Fruit fly (Drosophila melanogaster) whole organism, prepupa: ENCODE data around the gene CG44090.

Source experiments
- Blimp-1 ChIP-seq: fragments of 200-800 bp; sonication (Bioruptor generic); optimal IDR thresholded peaks from 3 replicates; lab custom pipeline; 2017; ENCODE audit warnings: missing biosample characterization, missing genetic modification characterization, mild to moderate bottlenecking, moderate library complexity, missing genetic modification reagents
- CG10631 ChIP-seq: fragments of 200-800 bp; sonication (Bioruptor generic); optimal IDR thresholded peaks from 2 replicates; lab custom pipeline; 2016; ENCODE audit warnings: missing biosample characterization, missing genetic modification characterization
- CG11294 ChIP-seq: fragments of 200-800 bp; sonication (Bioruptor generic); IDR thresholded peaks from 2 replicates; pipeline ENCODE4 v1.3.6; 2022; ENCODE audit warnings: missing biosample characterization, missing genetic modification characterization
- CG15336 ChIP-seq: fragments of 200-800 bp; sonication (Bioruptor generic); IDR thresholded peaks from 2 replicates; pipeline ENCODE4 v1.3.6; 2022; ENCODE audit warnings: missing biosample characterization, missing genetic modification characterization
- CG1621 ChIP-seq: fragments of 200-800 bp; sonication (Bioruptor generic); optimal IDR thresholded peaks from 3 replicates; lab custom pipeline; 2018; ENCODE audit warnings: missing biosample characterization, mild to moderate bottlenecking, missing genetic modification characterization
- CG16779 ChIP-seq: fragments of 200-800 bp; sonication (Bioruptor generic); optimal IDR thresholded peaks from 3 replicates; lab custom pipeline; 2017; ENCODE audit warnings: missing biosample characterization, mild to moderate bottlenecking, missing genetic modification characterization
- CG3032 ChIP-seq: fragments of 200-800 bp; optimal IDR thresholded peaks from 2 replicates; lab custom pipeline; 2019; ENCODE audit warnings: missing biosample characterization, mild to moderate bottlenecking, missing genetic modification characterization, moderate library complexity
- CG32006 ChIP-seq: fragments of 200-800 bp; sonication (Bioruptor generic); optimal IDR thresholded peaks from 3 replicates; lab custom pipeline; 2017; ENCODE audit warnings: missing biosample characterization, mild to moderate bottlenecking, missing genetic modification characterization
- CG34406 ChIP-seq: fragments of 200-800 bp; sonication (Bioruptor generic); optimal IDR thresholded peaks from 3 replicates; lab custom pipeline; 2016; ENCODE audit warnings: missing biosample characterization, missing genetic modification characterization
- CG3919 ChIP-seq: fragments of 200-800 bp; sonication (Bioruptor generic); optimal IDR thresholded peaks from 3 replicates; lab custom pipeline; 2016; ENCODE audit warnings: missing biosample characterization, missing genetic modification characterization
- CG4318 ChIP-seq: fragments of 200-800 bp; sonication (Bioruptor generic); optimal IDR thresholded peaks from 3 replicates; lab custom pipeline; 2017; ENCODE audit warnings: missing biosample characterization, mild to moderate bottlenecking, missing genetic modification characterization
- CG6163 ChIP-seq: fragments of 200-800 bp; sonication (Bioruptor generic); IDR thresholded peaks from 3 replicates; pipeline ENCODE4 v1.3.6; 2022; ENCODE audit warnings: missing biosample characterization, missing genetic modification characterization
- CG6276 ChIP-seq: fragments of 200-800 bp; sonication (Bioruptor generic); optimal IDR thresholded peaks from 2 replicates; lab custom pipeline; 2017; ENCODE audit warnings: missing biosample characterization, mild to moderate bottlenecking, missing genetic modification characterization
- CG6808 ChIP-seq: fragments of 200-800 bp; sonication (Bioruptor generic); optimal IDR thresholded peaks from 3 replicates; lab custom pipeline; 2017; ENCODE audit warnings: missing biosample characterization, missing genetic modification characterization, mild to moderate bottlenecking, moderate library complexity, missing genetic modification reagents
- CG6854 ChIP-seq: fragments of 200-800 bp; sonication (Bioruptor generic); optimal IDR thresholded peaks from 2 replicates; lab custom pipeline; 2017; ENCODE audit warnings: missing biosample characterization, mild to moderate bottlenecking, missing genetic modification characterization
- CG7368 ChIP-seq: fragments of 200-800 bp; sonication (Bioruptor generic); optimal IDR thresholded peaks from 3 replicates; lab custom pipeline; 2016; ENCODE audit warnings: missing biosample characterization, missing genetic modification characterization
- CG8119 ChIP-seq: fragments of 200-800 bp; sonication (Bioruptor generic); IDR thresholded peaks from 3 replicates; pipeline ENCODE4 v1.3.6; 2022; ENCODE audit warnings: missing biosample characterization, missing genetic modification characterization
- CG9139 ChIP-seq: fragments of 200-800 bp; sonication (Bioruptor generic); optimal IDR thresholded peaks from 3 replicates; lab custom pipeline; 2017; ENCODE audit warnings: missing biosample characterization, mild to moderate bottlenecking, missing genetic modification characterization
- Eip78C ChIP-seq: fragments of 200-800 bp; sonication (Bioruptor generic); peaks from one replicate; lab custom pipeline; 2016; ENCODE audit warnings: missing biosample characterization, missing genetic modification characterization
- Eip93F ChIP-seq: fragments of 200-800 bp; sonication (Bioruptor generic); optimal IDR thresholded peaks from 2 replicates; lab custom pipeline; 2016; ENCODE audit warnings: missing biosample characterization, mild to moderate bottlenecking, missing genetic modification characterization
- Ets96B ChIP-seq: fragments of 200-800 bp; optimal IDR thresholded peaks from 2 replicates; lab custom pipeline; 2019; ENCODE audit warnings: missing biosample characterization, mild to moderate bottlenecking, missing genetic modification characterization, moderate library complexity
- Gug ChIP-seq: fragments of 200-800 bp; sonication (Bioruptor generic); IDR thresholded peaks from 2 replicates; pipeline ENCODE4 v1.3.6; 2022; ENCODE audit warnings: missing biosample characterization, missing genetic modification characterization
- Hr38 ChIP-seq: sonication (Bioruptor generic); optimal IDR thresholded peaks from 2 replicates; lab custom pipeline; 2016; ENCODE audit warnings: missing biosample characterization, missing genetic modification characterization
- Hr39 ChIP-seq: fragments of 200-800 bp; sonication (Bioruptor generic); optimal IDR thresholded peaks from 2 replicates; lab custom pipeline; 2016; ENCODE audit warnings: missing biosample characterization, missing genetic modification characterization
- Met ChIP-seq: fragments of 200-800 bp; sonication (Bioruptor generic); optimal IDR thresholded peaks from 3 replicates; lab custom pipeline; 2016; ENCODE audit warnings: missing biosample characterization, missing genetic modification characterization
- OdsH ChIP-seq: fragments of 200-800 bp; sonication (Bioruptor generic); optimal IDR thresholded peaks from 3 replicates; lab custom pipeline; 2016; ENCODE audit warnings: missing biosample characterization, missing genetic modification characterization
- Smox ChIP-seq: fragments of 200-800 bp; sonication (Bioruptor generic); optimal IDR thresholded peaks from 3 replicates; lab custom pipeline; 2016; ENCODE audit warnings: missing biosample characterization, missing genetic modification characterization
- Sox14 ChIP-seq: fragments of 200-800 bp; sonication (Bioruptor generic); optimal IDR thresholded peaks from 3 replicates; lab custom pipeline; 2016; ENCODE audit warnings: missing biosample characterization, missing genetic modification characterization
- Sox15 ChIP-seq: fragments of 200-800 bp; sonication (Bioruptor generic); optimal IDR thresholded peaks from 3 replicates; lab custom pipeline; 2016; ENCODE audit warnings: missing biosample characterization, missing genetic modification characterization
- achi ChIP-seq: fragments of 200-800 bp; sonication (Bioruptor generic); optimal IDR thresholded peaks from 3 replicates; lab custom pipeline; 2016; ENCODE audit warnings: missing biosample characterization, missing genetic modification characterization
- acj6 ChIP-seq: fragments of 200-800 bp; sonication (Bioruptor generic); optimal IDR thresholded peaks from 3 replicates; lab custom pipeline; 2016; ENCODE audit warnings: missing biosample characterization, missing genetic modification characterization
- cyc ChIP-seq: fragments of 200-800 bp; sonication (Bioruptor generic); optimal IDR thresholded peaks from 3 replicates; lab custom pipeline; 2016; ENCODE audit warnings: missing biosample characterization, missing genetic modification characterization
- dsx ChIP-seq: fragments of 200-800 bp; optimal IDR thresholded peaks from 3 replicates; lab custom pipeline; 2019; ENCODE audit warnings: missing biosample characterization, mild to moderate bottlenecking, missing genetic modification characterization, moderate library complexity; ENCODE audit not compliant: poor library complexity, severe bottlenecking
- eg ChIP-seq: fragments of 200-800 bp; sonication (Bioruptor generic); IDR thresholded peaks from 3 replicates; pipeline ENCODE4 v1.3.6; 2022; ENCODE audit warnings: missing biosample characterization, missing genetic modification characterization
- fd59A ChIP-seq: fragments of 200-800 bp; sonication (Bioruptor generic); optimal IDR thresholded peaks from 2 replicates; lab custom pipeline; 2017; ENCODE audit warnings: missing biosample characterization, mild to moderate bottlenecking, missing genetic modification characterization, missing genetic modification reagents
- fd85E ChIP-seq: fragments of 200-800 bp; sonication (Bioruptor generic); optimal IDR thresholded peaks from 3 replicates; lab custom pipeline; 2016; ENCODE audit warnings: missing biosample characterization, missing genetic modification characterization
- fkh ChIP-seq: fragments of 200-800 bp; sonication (Bioruptor generic); optimal IDR thresholded peaks from 3 replicates; lab custom pipeline; 2017; ENCODE audit warnings: missing biosample characterization, mild to moderate bottlenecking, missing genetic modification characterization, moderate library complexity
- lz ChIP-seq: fragments of 200-800 bp; sonication (Bioruptor generic); optimal IDR thresholded peaks from 3 replicates; lab custom pipeline; 2016; ENCODE audit warnings: missing biosample characterization, missing genetic modification characterization
- net ChIP-seq: fragments of 200-800 bp; sonication (Bioruptor generic); optimal IDR thresholded peaks from 3 replicates; lab custom pipeline; 2016; ENCODE audit warnings: missing biosample characterization, missing genetic modification characterization
- pdm3 ChIP-seq: fragments of 200-800 bp; sonication (Bioruptor generic); optimal IDR thresholded peaks from 3 replicates; lab custom pipeline; 2016; ENCODE audit warnings: missing biosample characterization, missing genetic modification characterization
- spab ChIP-seq: fragments of 200-800 bp; sonication (Bioruptor generic); optimal IDR thresholded peaks from 2 replicates; lab custom pipeline; 2017; ENCODE audit warnings: missing biosample characterization, mild to moderate bottlenecking, missing genetic modification characterization, missing genetic modification reagents
- ss ChIP-seq, 2 experiments: fragments of 200-800 bp; sonication (Bioruptor generic); optimal IDR thresholded peaks; 2 replicates in 1 of 2; 3 replicates in 1 of 2; lab custom pipeline; 2017 to 2018; ENCODE audit warnings: mild to moderate bottlenecking in 2 of 2, missing biosample characterization in 2 of 2, missing genetic modification characterization in 2 of 2, moderate library complexity in 1 of 2
- topi ChIP-seq: fragments of 200-800 bp; sonication (Bioruptor generic); optimal IDR thresholded peaks from 3 replicates; lab custom pipeline; 2016; ENCODE audit warnings: missing biosample characterization, missing genetic modification characterization
- vri ChIP-seq: fragments of 200-800 bp; sonication (Bioruptor generic); optimal IDR thresholded peaks from 3 replicates; lab custom pipeline; 2016; ENCODE audit warnings: missing biosample characterization, mild to moderate bottlenecking, missing genetic modification characterization

Gene CG44090

dm6 chr3R:17394318-17395188, 39.7 kb downstream of the CG44090 start, which contains the start of gene CREG (continued):
- TF ChIP-seq Eip78C (GFP tag; lab: Kevin White, UChicago) (peak; percentile 88), CG8119 (GFP tag; lab: Robert Waterston, UW) (0 out of 3 replicates have a peak, but pooled peaks have one; percentile 15), CG15336 (GFP tag; lab: Robert Waterston, UW) (no peak), Hr38 (GFP tag; lab: Kevin White, UChicago) (no peak), CG32006 (GFP tag; lab: Kevin White, UChicago) (peak; percentile 69), CG6854 (GFP tag; lab: Kevin White, UChicago) (peak; percentile 12), cyc (peak; percentile 34), CG6276 (GFP tag; lab: Kevin White, UChicago) (peak; percentile 22), Smox (GFP tag; lab: Kevin White, UChicago) (peak; percentile 55), Met (GFP tag; lab: Kevin White, UChicago) (peak; percentile 71), net (GFP tag; lab: Kevin White, UChicago) (peak; percentile 44), OdsH (GFP tag; lab: Kevin White, UChicago) (peak; percentile 57), Sox14 (GFP tag; lab: Kevin White, UChicago) (peak; percentile 59), ss (GFP tag; optimal IDR thresholded peaks at IDR 0.05; lab: Kevin White, UChicago) (peak; percentile 5 to 24), Sox15 (GFP tag; lab: Kevin White, UChicago) (no peak), topi (peak; percentile 65), fd85E (GFP tag; lab: Kevin White, UChicago) (no peak), pdm3 (GFP tag; lab: Kevin White, UChicago) (peak; percentile 62), CG1621 (tag; lab: Kevin White, UChicago) (no peak), Hr39 (GFP tag; lab: Kevin White, UChicago) (peak; percentile 26), Ets96B (no peak), achi (peak; percentile 36), CG4318 (peak; percentile 36)

dm6 chr3R:17391313-17391845, 42.9 kb downstream of the CG44090 start, which contains the start of the genes Brf and sds22:
Gene Brf, minus strand, starts transcription at chr3R:17391337.
Gene sds22, plus strand, starts transcription at chr3R:17391594.
- TF ChIP-seq CG15336 (GFP tag; lab: Robert Waterston, UW) (peak; percentile 89), CG34406 (peak; percentile 94), CG11294 (GFP tag; lab: Robert Waterston, UW) (peak; percentile 89), lz (GFP tag; lab: Kevin White, UChicago) (peak; percentile 97), CG9139 (GFP tag; lab: Kevin White, UChicago) (peak; percentile 85), CG6163 (GFP tag; lab: Robert Waterston, UW) (peak; percentile 91), fkh (peak; percentile 96), CG4318 (peak; percentile 93), CG7368 (GFP tag; lab: Kevin White, UChicago) (peak; percentile 93), CG6276 (GFP tag; lab: Kevin White, UChicago) (peak; percentile 79), CG6854 (GFP tag; lab: Kevin White, UChicago) (peak; percentile 73), Blimp-1 (peak; percentile 85), Ets96B (peak; percentile 92), CG3919 (GFP tag; lab: Kevin White, UChicago) (peak; percentile 95), Gug (GFP tag; lab: Robert Waterston, UW) (peak; percentile 87), Smox (GFP tag; lab: Kevin White, UChicago) (peak; percentile 95), Eip93F (GFP tag; lab: Kevin White, UChicago) (peak; percentile 86), CG3032 (peak; percentile 96), vri (peak; percentile 90), Met (GFP tag; lab: Kevin White, UChicago) (peak; percentile 96), pdm3 (GFP tag; lab: Kevin White, UChicago) (peak; percentile 98), fd59A (GFP tag; lab: Kevin White, UChicago) (peak; percentile 87), ss (GFP tag; optimal IDR thresholded peaks at IDR 0.05; lab: Kevin White, UChicago) (peak; percentile 69 to 89), net (GFP tag; lab: Kevin White, UChicago) (peak; percentile 92), acj6 (GFP tag; lab: Kevin White, UChicago) (peak; percentile 96), CG10631 (GFP tag; lab: Kevin White, UChicago) (peak; percentile 98), CG6808 (GFP tag; lab: Kevin White, UChicago) (peak; percentile 86), dsx (GFP tag; lab: Kevin White, UChicago) (peak; percentile 91), Sox15 (GFP tag; lab: Kevin White, UChicago) (peak; percentile 94), CG16779 (tag; lab: Kevin White, UChicago) (peak; percentile 77), OdsH (GFP tag; lab: Kevin White, UChicago) (peak; percentile 97), spab (peak; percentile 83), topi (peak; percentile 96), CG32006 (GFP tag; lab: Kevin White, UChicago) (peak; percentile 95), Sox14 (GFP tag; lab: Kevin White, UChicago) (peak; percentile 96), eg (GFP tag; lab: Robert Waterston, UW) (peak; percentile 89)
